Worm (Caenorhabditis elegans) whole organism, L3 larva: ENCODE data around the gene fli-1.
A peak's percentile ranks its signal among the peaks of the same experiment; 100 is the strongest.

Experiments used
- ama-1 ChIP-seq: fragments of 150-350 bp; optimal IDR thresholded peaks from 2 replicates; lab custom pipeline; 2018
- mdl-1 ChIP-seq: fragments of 150-350 bp; optimal IDR thresholded peaks from 2 replicates; lab custom pipeline; 2014; ENCODE audit warnings: missing biosample characterization, missing genetic modification characterization
- nhr-11 ChIP-seq: fragments of 150-350 bp; optimal IDR thresholded peaks from 2 replicates; lab custom pipeline; 2014; ENCODE audit warnings: missing biosample characterization, missing genetic modification characterization
- nhr-237 ChIP-seq: fragments of 150-350 bp; optimal IDR thresholded peaks from 2 replicates; lab custom pipeline; 2014; ENCODE audit warnings: missing biosample characterization, missing genetic modification characterization
- nhr-76 ChIP-seq: fragments of 150-350 bp; sonication (generic microtip); optimal IDR thresholded peaks from 5 replicates; lab custom pipeline; 2014; ENCODE audit warnings: missing biosample characterization, missing genetic modification characterization
- nhr-77 ChIP-seq: fragments of 150-350 bp; optimal IDR thresholded peaks from 2 replicates; lab custom pipeline; 2014; ENCODE audit warnings: missing biosample characterization, missing genetic modification characterization
- pha-4 ChIP-seq: fragments of 150-350 bp; optimal IDR thresholded peaks from 2 replicates; lab custom pipeline; 2014; ENCODE audit warnings: missing biosample characterization, missing genetic modification reagents, missing genetic modification characterization
- skn-1 ChIP-seq: fragments of 150-350 bp; optimal IDR thresholded peaks from 2 replicates; lab custom pipeline; 2014; ENCODE audit warnings: missing biosample characterization, missing genetic modification characterization
- unc-39 ChIP-seq: sonication (generic microtip); optimal IDR thresholded peaks from 4 replicates; lab custom pipeline; 2017; ENCODE audit warnings: missing biosample characterization, missing genetic modification characterization

ce11 chrIII:8696680-8697079, 13.1 kb upstream of the fli-1 start:
- no peak for TF ChIP-seq nhr-11 (tag; lab: Kevin White, UChicago)
- no peak for TF ChIP-seq nhr-77 (tag; lab: Kevin White, UChicago)
- TF ChIP-seq nhr-237 (tag; lab: Kevin White, UChicago), result no peak
- no peak for TF ChIP-seq nhr-76
- peak; percentile 2 for TF ChIP-seq skn-1 (tag; lab: Kevin White, UChicago)
- TF ChIP-seq mdl-1 (tag; lab: Kevin White, UChicago), result no peak
- TF ChIP-seq pha-4 (tag; lab: Kevin White, UChicago), result peak; percentile 38
- no peak for TF ChIP-seq ama-1 (lab: Kevin White, UChicago)
- no peak for TF ChIP-seq unc-39 (tag; lab: Kevin White, UChicago)
